Fruit fly (Drosophila melanogaster) whole organism, adult: Measurements from ENCODE around the gene CG9733.

Experiments
- CG11617 ChIP-seq: fragments of 200-800 bp; sonication (Bioruptor generic); optimal IDR thresholded peaks from 2 replicates; lab custom pipeline; 2017; ENCODE audit warnings: mild to moderate bottlenecking, missing biosample characterization, missing genetic modification reagents, missing genetic modification characterization
- CG12768 ChIP-seq: fragments of 200-800 bp; sonication (Bioruptor generic); optimal IDR thresholded peaks from 2 replicates; lab custom pipeline; 2017; ENCODE audit warnings: missing biosample characterization, missing genetic modification characterization, mild to moderate bottlenecking, moderate library complexity, missing genetic modification reagents
- CG14711 ChIP-seq: fragments of 200-800 bp; sonication (Bioruptor generic); optimal IDR thresholded peaks from 2 replicates; lab custom pipeline; 2018; ENCODE audit warnings: missing biosample characterization, mild to moderate bottlenecking, missing genetic modification characterization, moderate library complexity
- CG1620 ChIP-seq: fragments of 200-800 bp; sonication (Bioruptor generic); optimal IDR thresholded peaks from 2 replicates; lab custom pipeline; 2016; ENCODE audit warnings: missing biosample characterization, missing genetic modification characterization
- CG33017 ChIP-seq: fragments of 200-800 bp; sonication (Bioruptor generic); optimal IDR thresholded peaks from 2 replicates; lab custom pipeline; 2018; ENCODE audit warnings: missing biosample characterization, mild to moderate bottlenecking, missing genetic modification characterization, moderate library complexity
- CG5204 ChIP-seq: fragments of 200-800 bp; sonication (Bioruptor generic); optimal IDR thresholded peaks from 2 replicates; lab custom pipeline; 2016; ENCODE audit warnings: missing biosample characterization, missing genetic modification characterization
- CG7045 ChIP-seq: fragments of 200-800 bp; sonication (Bioruptor generic); optimal IDR thresholded peaks from 2 replicates; lab custom pipeline; 2017; ENCODE audit warnings: missing biosample characterization, mild to moderate bottlenecking, missing genetic modification characterization
- CG7101 ChIP-seq: fragments of 200-800 bp; sonication (Bioruptor generic); optimal IDR thresholded peaks from 2 replicates; lab custom pipeline; 2018; ENCODE audit warnings: missing biosample characterization, mild to moderate bottlenecking, missing genetic modification characterization, moderate library complexity
- Clk ChIP-seq: fragments of 200-800 bp; sonication (Bioruptor generic); optimal IDR thresholded peaks from 2 replicates; lab custom pipeline; 2017; ENCODE audit warnings: missing biosample characterization, missing genetic modification characterization
- Crg-1 ChIP-seq: fragments of 200-800 bp; sonication (Bioruptor generic); optimal IDR thresholded peaks from 2 replicates; lab custom pipeline; 2016; ENCODE audit warnings: missing biosample characterization, missing genetic modification characterization
- Hr96 ChIP-seq: fragments of 200-800 bp; sonication (Bioruptor generic); optimal IDR thresholded peaks from 2 replicates; lab custom pipeline; 2016; ENCODE audit warnings: missing biosample characterization, missing genetic modification characterization
- Mnt ChIP-seq: fragments of 200-800 bp; sonication (Bioruptor generic); optimal IDR thresholded peaks from 2 replicates; lab custom pipeline; 2016; ENCODE audit warnings: missing biosample characterization, mild to moderate bottlenecking, missing genetic modification characterization
- bab1 ChIP-seq: fragments of 200-800 bp; sonication (Bioruptor generic); optimal IDR thresholded peaks from 3 replicates; lab custom pipeline; 2019; ENCODE audit warnings: missing biosample characterization, mild to moderate bottlenecking, missing genetic modification characterization, moderate library complexity
- cic ChIP-seq: fragments of 200-800 bp; sonication (Bioruptor generic); optimal IDR thresholded peaks from 2 replicates; lab custom pipeline; 2017; ENCODE audit warnings: missing biosample characterization, mild to moderate bottlenecking, missing genetic modification characterization, moderate library complexity
- cnc ChIP-seq, 2 experiments: fragments of >200 bp; optimal IDR thresholded peaks; 2 replicates each; lab custom pipeline; 2017
- kay ChIP-seq: fragments of 200-800 bp; sonication (Bioruptor generic); peaks from one replicate; lab custom pipeline; 2016; ENCODE audit warnings: missing biosample characterization, missing genetic modification characterization, borderline replicate concordance
- ovo ChIP-seq: fragments of 200-800 bp; sonication (Bioruptor generic); optimal IDR thresholded peaks from 2 replicates; lab custom pipeline; 2016; ENCODE audit warnings: missing biosample characterization, missing genetic modification characterization
- pad ChIP-seq: fragments of 200-800 bp; sonication (Bioruptor generic); optimal IDR thresholded peaks from 3 replicates; lab custom pipeline; 2017; ENCODE audit warnings: missing biosample characterization, missing genetic modification characterization, mild to moderate bottlenecking, moderate library complexity, missing genetic modification reagents
- tj ChIP-seq: fragments of 200-800 bp; sonication (Bioruptor generic); optimal IDR thresholded peaks from 3 replicates; lab custom pipeline; 2017; ENCODE audit warnings: missing biosample characterization, mild to moderate bottlenecking, missing genetic modification characterization, moderate library complexity
- toe ChIP-seq: fragments of 200-800 bp; sonication (Bioruptor generic); optimal IDR thresholded peaks from 2 replicates; lab custom pipeline; 2016; ENCODE audit warnings: missing biosample characterization, missing genetic modification characterization

Gene CG9733

DNA sequence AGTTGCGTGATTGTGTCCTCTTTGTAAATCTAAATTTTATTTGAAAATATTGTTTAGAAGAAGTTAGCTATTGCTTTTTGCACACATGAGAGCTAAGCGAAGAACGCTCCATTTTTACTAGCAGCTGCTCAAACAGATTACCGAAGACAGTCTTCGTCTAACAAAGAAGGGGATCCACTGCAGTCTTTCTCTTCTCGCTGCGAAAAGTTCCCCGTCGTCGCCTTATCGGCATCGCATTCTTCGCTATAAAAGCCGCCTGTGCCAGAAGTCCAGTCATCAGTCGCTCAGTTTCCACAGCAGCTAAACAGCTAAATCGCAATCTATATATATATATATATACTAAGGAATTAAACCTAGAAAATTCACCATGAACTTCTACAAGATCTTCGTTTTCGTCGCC, 30.3 kb downstream of the CG9733 start, which contains the start of gene CecC:
Gene CecC, plus strand, starts transcription at position 275 of the 400 bp plus-strand sequence.
- no peak for TF ChIP-seq bab1 (GFP tag; lab: Kevin White, UChicago)
- no peak for TF ChIP-seq Hr96 (GFP tag; lab: Kevin White, UChicago)
- no peak for TF ChIP-seq kay (GFP tag; lab: Kevin White, UChicago)
- TF ChIP-seq pad (GFP tag; lab: Kevin White, UChicago): no peak
- TF ChIP-seq CG7101: no peak
- no peak for TF ChIP-seq Clk (GFP tag; lab: Kevin White, UChicago)
- TF ChIP-seq Crg-1: no peak
- TF ChIP-seq tj (GFP tag; lab: Kevin White, UChicago): no peak
- no peak for TF ChIP-seq CG12768
- no peak for TF ChIP-seq CG5204 (GFP tag; lab: Kevin White, UChicago)
- no peak for TF ChIP-seq toe (GFP tag; lab: Kevin White, UChicago)

- no peak for TF ChIP-seq Clk (GFP tag; lab: Kevin White, UChicago)
- no peak for TF ChIP-seq CG33017
- no peak for TF ChIP-seq CG7045 (GFP tag; lab: Kevin White, UChicago)
- no peak for TF ChIP-seq CG11617 (GFP tag; lab: Kevin White, UChicago)
- no peak for TF ChIP-seq CG7101
- no peak for TF ChIP-seq Mnt (GFP tag; lab: Kevin White, UChicago)
- no peak for TF ChIP-seq CG14711 (tag; lab: Kevin White, UChicago)
- TF ChIP-seq cic (GFP tag; lab: Kevin White, UChicago): no peak
- no peak for TF ChIP-seq tj (GFP tag; lab: Kevin White, UChicago)
- no peak for TF ChIP-seq CG1620 (GFP tag; lab: Kevin White, UChicago)
- no peak for TF ChIP-seq toe (GFP tag; lab: Kevin White, UChicago)
- no peak for TF ChIP-seq ovo
- TF ChIP-seq pad (GFP tag; lab: Kevin White, UChicago): no peak
- TF ChIP-seq Hr96 (GFP tag; lab: Kevin White, UChicago): no peak
- no peak for TF ChIP-seq CG5204 (GFP tag; lab: Kevin White, UChicago)
- no peak for TF ChIP-seq cnc (optimal IDR thresholded peaks at IDR 0.05; lab: Kevin White, UChicago)
- TF ChIP-seq Crg-1: no peak
These were observed 31.5 kb downstream of the CG9733 start for dm6 chr3R:30215020-30215419.

DNA sequence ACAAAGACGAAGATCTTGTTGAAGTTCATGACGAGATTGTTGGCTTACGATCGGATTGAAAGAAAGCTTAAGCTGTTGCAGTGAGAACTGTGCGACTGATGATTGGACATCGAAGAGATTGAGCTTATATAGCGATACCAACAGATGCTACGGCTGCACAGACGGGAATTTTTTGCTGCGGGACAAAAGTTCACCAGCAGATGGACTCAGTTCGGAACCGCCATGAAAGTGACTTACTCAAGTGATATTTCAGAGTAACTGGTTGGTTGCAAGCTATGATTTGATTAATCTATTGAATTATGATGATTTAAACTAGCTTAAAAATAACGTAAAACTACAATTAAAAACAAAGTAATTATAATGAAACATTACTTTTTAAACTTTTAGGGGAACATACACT, 32.8 kb downstream of the CG9733 start, which contains the start of gene CecB:
Gene CecB, minus strand, starts transcription at position 101 of the 400 bp plus-strand sequence.
- TF ChIP-seq CG7101 (no peak), Clk (GFP tag; lab: Kevin White, UChicago) (no peak), ovo (no peak), cnc (optimal IDR thresholded peaks at IDR 0.05; lab: Kevin White, UChicago) (no peak), tj (GFP tag; lab: Kevin White, UChicago) (no peak), CG5204 (GFP tag; lab: Kevin White, UChicago) (no peak), Hr96 (GFP tag; lab: Kevin White, UChicago) (no peak), CG7045 (GFP tag; lab: Kevin White, UChicago) (no peak), CG14711 (tag; lab: Kevin White, UChicago) (no peak), toe (GFP tag; lab: Kevin White, UChicago) (no peak), kay (GFP tag; lab: Kevin White, UChicago) (no peak), CG11617 (GFP tag; lab: Kevin White, UChicago) (no peak), Mnt (GFP tag; lab: Kevin White, UChicago) (no peak), CG33017 (no peak), Crg-1 (no peak), cic (GFP tag; lab: Kevin White, UChicago) (no peak), pad (GFP tag; lab: Kevin White, UChicago) (no peak)

DNA sequence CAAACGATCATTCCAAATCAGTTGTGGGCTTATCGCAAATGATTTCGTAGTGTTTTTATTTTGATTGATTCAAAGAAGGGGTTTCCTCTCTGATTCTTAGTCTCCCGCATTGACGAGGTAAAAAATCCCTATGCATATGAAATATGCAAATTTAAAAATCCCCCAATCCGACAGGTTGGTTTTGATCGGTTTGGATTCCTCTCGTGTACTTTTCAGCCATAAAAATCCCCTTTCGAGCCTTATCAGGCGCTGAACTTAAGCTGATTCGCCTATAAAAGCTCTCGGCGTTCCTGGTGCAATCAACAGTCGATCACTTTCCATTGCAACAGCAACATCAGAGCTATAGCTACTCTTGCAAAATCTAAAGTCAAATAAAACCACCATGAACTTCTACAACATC, 34.6 kb downstream of the CG9733 start, which contains the start of gene CecA2:
Gene CecA2, plus strand, starts transcription at position 301 of the 400 bp plus-strand sequence.
- no peak for TF ChIP-seq CG12768
- no peak for TF ChIP-seq Crg-1
- TF ChIP-seq ovo: no peak
- TF ChIP-seq CG7101: no peak
- TF ChIP-seq CG7045 (GFP tag; lab: Kevin White, UChicago): no peak
- TF ChIP-seq CG11617 (GFP tag; lab: Kevin White, UChicago): no peak
- TF ChIP-seq toe (GFP tag; lab: Kevin White, UChicago): no peak
- no peak for TF ChIP-seq Hr96 (GFP tag; lab: Kevin White, UChicago)

dm6 chr3R:30210560-30210959, 35.9 kb downstream of the CG9733 start, which contains the start of gene CecA1:
Gene CecA1, plus strand, starts transcription at chr3R:30210874.
- no peak for TF ChIP-seq CG11617 (GFP tag; lab: Kevin White, UChicago)
- TF ChIP-seq CG14711 (tag; lab: Kevin White, UChicago): no peak
- no peak for TF ChIP-seq CG33017
- no peak for TF ChIP-seq Clk (GFP tag; lab: Kevin White, UChicago)
- TF ChIP-seq CG7045 (GFP tag; lab: Kevin White, UChicago): no peak
- no peak for TF ChIP-seq CG12768
- TF ChIP-seq Crg-1: no peak
- no peak for TF ChIP-seq CG7101
- TF ChIP-seq ovo: no peak
- TF ChIP-seq pad (GFP tag; lab: Kevin White, UChicago): no peak

dm6 chr3R:30209648-30210047, 36.9 kb downstream of the CG9733 start, which contains the start of gene Anp:
Gene Anp, plus strand, starts transcription at chr3R:30209948.
- TF ChIP-seq CG7045 (GFP tag; lab: Kevin White, UChicago): no peak
- TF ChIP-seq CG11617 (GFP tag; lab: Kevin White, UChicago): no peak
- TF ChIP-seq CG14711 (tag; lab: Kevin White, UChicago): no peak
- no peak for TF ChIP-seq tj (GFP tag; lab: Kevin White, UChicago)
- TF ChIP-seq CG1620 (GFP tag; lab: Kevin White, UChicago): no peak
- no peak for TF ChIP-seq kay (GFP tag; lab: Kevin White, UChicago)
- TF ChIP-seq CG5204 (GFP tag; lab: Kevin White, UChicago): no peak
- no peak for TF ChIP-seq Mnt (GFP tag; lab: Kevin White, UChicago)
- no peak for TF ChIP-seq Hr96 (GFP tag; lab: Kevin White, UChicago)
- no peak for TF ChIP-seq ovo
- TF ChIP-seq cnc (optimal IDR thresholded peaks at IDR 0.05; lab: Kevin White, UChicago): no peak
- no peak for TF ChIP-seq Crg-1
- no peak for TF ChIP-seq CG7101
- TF ChIP-seq CG12768: no peak
- TF ChIP-seq pad (GFP tag; lab: Kevin White, UChicago): no peak
